Fruit fly (Drosophila melanogaster) whole organism, embryonic: ENCODE data around the gene CG9961.

Experiments used
- ATbp ChIP-seq: fragments of 200-800 bp; sonication (Bioruptor generic); optimal IDR thresholded peaks from 2 replicates; lab custom pipeline; 2017; ENCODE audit warnings: missing biosample characterization, mild to moderate bottlenecking, missing genetic modification characterization, missing genetic modification reagents
- Adf1 ChIP-seq: fragments of 200-800 bp; sonication (Bioruptor generic); IDR thresholded peaks from 2 replicates; pipeline ENCODE4 v1.3.6; 2022; ENCODE audit warnings: missing biosample characterization, missing genetic modification characterization
- Atf3 ChIP-seq: fragments of 200-800 bp; sonication (Bioruptor generic); optimal IDR thresholded peaks from 3 replicates; lab custom pipeline; 2016; ENCODE audit warnings: missing biosample characterization, missing genetic modification characterization
- Bgb ChIP-seq: fragments of 200-800 bp; sonication (Bioruptor generic); IDR thresholded peaks from 2 replicates; pipeline ENCODE4 v1.3.6; 2022; ENCODE audit warnings: missing biosample characterization, missing genetic modification characterization; ENCODE audit not compliant: partially characterized antibody
- CG11456 ChIP-seq: fragments of 200-800 bp; sonication (Bioruptor generic); IDR thresholded peaks from 3 replicates; pipeline ENCODE4 v1.3.6; 2022; ENCODE audit warnings: missing biosample characterization, missing genetic modification characterization
- CG11504 ChIP-seq: fragments of 200-800 bp; sonication (Bioruptor generic); optimal IDR thresholded peaks from 3 replicates; lab custom pipeline; 2019; ENCODE audit warnings: missing biosample characterization, mild to moderate bottlenecking, missing genetic modification characterization, moderate library complexity
- CG14050 ChIP-seq: fragments of 200-800 bp; sonication (Bioruptor generic); IDR thresholded peaks from 3 replicates; pipeline ENCODE4 v1.3.6; 2022; ENCODE audit warnings: missing biosample characterization, missing genetic modification characterization
- CG14710 ChIP-seq: fragments of 200-800 bp; sonication (Bioruptor generic); optimal IDR thresholded peaks from 3 replicates; lab custom pipeline; 2019; ENCODE audit warnings: missing biosample characterization, mild to moderate bottlenecking, missing genetic modification characterization, moderate library complexity
- CG1602 ChIP-seq: fragments of 200-800 bp; sonication (Bioruptor generic); optimal IDR thresholded peaks from 3 replicates; lab custom pipeline; 2016; ENCODE audit warnings: missing biosample characterization, missing genetic modification characterization
- CG16779 ChIP-seq: fragments of 200-800 bp; sonication (Bioruptor generic); IDR thresholded peaks from 2 replicates; pipeline ENCODE4 v1.3.6; 2022; ENCODE audit warnings: missing biosample characterization, missing genetic modification characterization
- CG16813 ChIP-seq: fragments of 200-800 bp; sonication (Bioruptor generic); IDR thresholded peaks from 3 replicates; pipeline ENCODE4 v1.3.6; 2022; ENCODE audit warnings: missing biosample characterization, missing genetic modification characterization; ENCODE audit not compliant: partially characterized antibody
- CG2120 ChIP-seq: fragments of 200-800 bp; sonication (Bioruptor generic); optimal IDR thresholded peaks from 3 replicates; lab custom pipeline; 2016; ENCODE audit warnings: missing biosample characterization, missing genetic modification characterization
- CG3065 ChIP-seq: fragments of 200-800 bp; sonication (Bioruptor generic); optimal IDR thresholded peaks from 2 replicates; lab custom pipeline; 2016; ENCODE audit warnings: missing biosample characterization, missing genetic modification characterization
- CG34422 ChIP-seq: fragments of 200-800 bp; sonication (Bioruptor generic); IDR thresholded peaks from 3 replicates; pipeline ENCODE4 v1.3.6; 2022; ENCODE audit warnings: missing biosample characterization, missing genetic modification characterization
- CG5180 ChIP-seq: fragments of 200-800 bp; sonication (Bioruptor generic); optimal IDR thresholded peaks from 3 replicates; lab custom pipeline; 2017; ENCODE audit warnings: missing biosample characterization, missing genetic modification characterization, mild to moderate bottlenecking, moderate library complexity, missing genetic modification reagents
- CG6654 ChIP-seq: fragments of 200-800 bp; sonication (Bioruptor generic); optimal IDR thresholded peaks from 2 replicates; lab custom pipeline; 2017; ENCODE audit warnings: missing biosample characterization, mild to moderate bottlenecking, missing genetic modification characterization
- CG7745 ChIP-seq: fragments of 200-800 bp; sonication (Bioruptor generic); optimal IDR thresholded peaks from 2 replicates; lab custom pipeline; 2018; ENCODE audit warnings: missing biosample characterization, mild to moderate bottlenecking, missing genetic modification characterization, moderate library complexity
- CG8089 ChIP-seq: fragments of 200-800 bp; sonication (Bioruptor generic); optimal IDR thresholded peaks from 3 replicates; lab custom pipeline; 2016; ENCODE audit warnings: missing biosample characterization, missing genetic modification characterization
- CG8281 ChIP-seq: fragments of 200-800 bp; sonication (Bioruptor generic); optimal IDR thresholded peaks from 2 replicates; lab custom pipeline; 2018; ENCODE audit warnings: missing biosample characterization, mild to moderate bottlenecking, missing genetic modification characterization, moderate library complexity
- CHES-1-like ChIP-seq: fragments of 200-800 bp; sonication (Bioruptor generic); optimal IDR thresholded peaks from 2 replicates; lab custom pipeline; 2016; ENCODE audit warnings: missing biosample characterization, missing genetic modification characterization
- Dfd ChIP-seq, 2 experiments: fragments of >200 bp; optimal IDR thresholded peaks; 2 replicates each; lab custom pipeline; 2017; ENCODE audit warnings: missing biosample characterization in 2 of 2, missing genetic modification characterization in 2 of 2
- GATAe ChIP-seq: fragments of 200-800 bp; sonication (Bioruptor generic); conservative IDR thresholded peaks from 2 replicates; pipeline ENCODE4 v1.3.6; 2022; ENCODE audit warnings: missing biosample characterization, missing genetic modification characterization
- Hey ChIP-seq: fragments of 200-800 bp; sonication (Bioruptor generic); optimal IDR thresholded peaks from 3 replicates; lab custom pipeline; 2018; ENCODE audit warnings: missing biosample characterization, mild to moderate bottlenecking, missing genetic modification characterization
- Hmx ChIP-seq: fragments of 200-800 bp; sonication (Bioruptor generic); optimal IDR thresholded peaks from 2 replicates; lab custom pipeline; 2016; ENCODE audit warnings: missing biosample characterization, missing genetic modification characterization
- Hr39 ChIP-seq: fragments of >200 bp; optimal IDR thresholded peaks from 2 replicates; lab custom pipeline; 2017
- Mrtf ChIP-seq: fragments of 200-800 bp; sonication (Bioruptor generic); IDR thresholded peaks from 3 replicates; pipeline ENCODE4 v1.3.6; 2022; ENCODE audit warnings: missing biosample characterization, missing genetic modification characterization
- Myb ChIP-seq: fragments of 200-800 bp; sonication (Bioruptor generic); optimal IDR thresholded peaks from 2 replicates; lab custom pipeline; 2016; ENCODE audit warnings: missing biosample characterization, missing genetic modification characterization
- Nf-YA ChIP-seq: fragments of 200-800 bp; sonication (Bioruptor generic); IDR thresholded peaks from 2 replicates; pipeline ENCODE4 v1.3.6; 2022; ENCODE audit warnings: missing biosample characterization, missing genetic modification characterization
- Poxn ChIP-seq: fragments of 200-800 bp; sonication (Bioruptor generic); IDR thresholded peaks from 2 replicates; pipeline ENCODE4 v1.3.6; 2022; ENCODE audit warnings: missing biosample characterization, missing genetic modification characterization
- Sin3A ChIP-seq: fragments of >200 bp; optimal IDR thresholded peaks from 2 replicates; lab custom pipeline; 2018
- Sry-δ ChIP-seq: fragments of 200-800 bp; sonication (Bioruptor generic); optimal IDR thresholded peaks from 2 replicates; lab custom pipeline; 2016; ENCODE audit warnings: missing biosample characterization, missing genetic modification characterization
- Taf1 ChIP-seq: fragments of 200-800 bp; sonication (Bioruptor generic); IDR thresholded peaks from 2 replicates; pipeline ENCODE4 v1.3.6; 2022; ENCODE audit warnings: missing biosample characterization, missing genetic modification characterization
- ase ChIP-seq: fragments of 200-800 bp; sonication (Bioruptor generic); IDR thresholded peaks from 3 replicates; pipeline ENCODE4 v1.3.6; 2022; ENCODE audit warnings: missing biosample characterization, missing genetic modification characterization
- cwo ChIP-seq: fragments of 200-800 bp; sonication (Bioruptor generic); optimal IDR thresholded peaks from 3 replicates; lab custom pipeline; 2017; ENCODE audit warnings: missing biosample characterization, missing genetic modification characterization, mild to moderate bottlenecking, moderate library complexity, missing genetic modification reagents
- danr ChIP-seq: fragments of 200-800 bp; sonication (Bioruptor generic); IDR thresholded peaks from 2 replicates; pipeline ENCODE4 v1.3.6; 2022; ENCODE audit warnings: missing biosample characterization, missing genetic modification characterization
- dm ChIP-seq: fragments of 200-800 bp; sonication (Bioruptor generic); optimal IDR thresholded peaks from 3 replicates; lab custom pipeline; 2016; ENCODE audit warnings: missing biosample characterization, missing genetic modification characterization
- emc ChIP-seq: fragments of 200-800 bp; sonication (Bioruptor generic); optimal IDR thresholded peaks from 2 replicates; lab custom pipeline; 2016; ENCODE audit warnings: missing biosample characterization, missing genetic modification characterization
- eve ChIP-seq, 2 experiments: fragments of >200 bp; optimal IDR thresholded peaks; 2 replicates each; lab custom pipeline; 2017; ENCODE audit warnings: missing biosample characterization in 2 of 2, missing genetic modification characterization in 2 of 2
- gro ChIP-seq: fragments of 200-800 bp; sonication (Bioruptor generic); optimal IDR thresholded peaks from 2 replicates; lab custom pipeline; 2016; ENCODE audit warnings: missing biosample characterization, missing genetic modification characterization
- her ChIP-seq: fragments of 200-800 bp; sonication (Bioruptor generic); optimal IDR thresholded peaks from 2 replicates; lab custom pipeline; 2016; ENCODE audit warnings: missing biosample characterization, missing genetic modification characterization
- jigr1 ChIP-seq: fragments of 200-800 bp; sonication (Bioruptor generic); IDR thresholded peaks from 3 replicates; pipeline ENCODE4 v1.3.6; 2022; ENCODE audit warnings: missing biosample characterization, missing genetic modification characterization
- kah ChIP-seq: fragments of 200-800 bp; sonication (Bioruptor generic); optimal IDR thresholded peaks from 2 replicates; lab custom pipeline; 2018; ENCODE audit warnings: missing biosample characterization, mild to moderate bottlenecking, missing genetic modification characterization
- ken ChIP-seq: fragments of 200-800 bp; sonication (Bioruptor generic); IDR thresholded peaks from 3 replicates; pipeline ENCODE4 v1.3.6; 2022; ENCODE audit warnings: missing biosample characterization, missing genetic modification characterization
- lilli ChIP-seq: fragments of 200-800 bp; sonication (Bioruptor generic); optimal IDR thresholded peaks from 3 replicates; lab custom pipeline; 2016; ENCODE audit warnings: missing biosample characterization, missing genetic modification characterization
- nerfin-1 ChIP-seq: fragments of 200-800 bp; sonication (Bioruptor generic); optimal IDR thresholded peaks from 3 replicates; lab custom pipeline; 2019; ENCODE audit warnings: missing biosample characterization, mild to moderate bottlenecking, missing genetic modification characterization, moderate library complexity
- pzg ChIP-seq: fragments of 200-800 bp; sonication (Bioruptor generic); optimal IDR thresholded peaks from 3 replicates; lab custom pipeline; 2018; ENCODE audit warnings: missing biosample characterization, mild to moderate bottlenecking, missing genetic modification characterization, moderate library complexity
- repo ChIP-seq: fragments of 200-800 bp; sonication (Bioruptor generic); optimal IDR thresholded peaks from 2 replicates; lab custom pipeline; 2016; ENCODE audit warnings: missing biosample characterization, missing genetic modification characterization
- tap ChIP-seq: fragments of 200-800 bp; optimal IDR thresholded peaks from 3 replicates; lab custom pipeline; 2019; ENCODE audit warnings: missing biosample characterization, mild to moderate bottlenecking, missing genetic modification characterization, moderate library complexity
- tup ChIP-seq: fragments of 200-800 bp; sonication (Bioruptor generic); optimal IDR thresholded peaks from 2 replicates; lab custom pipeline; 2016; ENCODE audit warnings: missing biosample characterization, mild to moderate bottlenecking, missing genetic modification characterization, moderate library complexity
- tx ChIP-seq: fragments of 200-800 bp; sonication (Bioruptor generic); optimal IDR thresholded peaks from 2 replicates; lab custom pipeline; 2016; ENCODE audit warnings: missing biosample characterization, missing genetic modification characterization
- usp ChIP-seq: fragments of >200 bp; optimal IDR thresholded peaks from 2 replicates; lab custom pipeline; 2017; ENCODE audit warnings: missing biosample characterization, missing genetic modification characterization
- vvl ChIP-seq: fragments of 200-800 bp; sonication (Bioruptor generic); IDR thresholded peaks from 2 replicates; pipeline ENCODE4 v1.3.6; 2022; ENCODE audit warnings: missing biosample characterization, missing genetic modification characterization

Gene CG9961

DNA sequence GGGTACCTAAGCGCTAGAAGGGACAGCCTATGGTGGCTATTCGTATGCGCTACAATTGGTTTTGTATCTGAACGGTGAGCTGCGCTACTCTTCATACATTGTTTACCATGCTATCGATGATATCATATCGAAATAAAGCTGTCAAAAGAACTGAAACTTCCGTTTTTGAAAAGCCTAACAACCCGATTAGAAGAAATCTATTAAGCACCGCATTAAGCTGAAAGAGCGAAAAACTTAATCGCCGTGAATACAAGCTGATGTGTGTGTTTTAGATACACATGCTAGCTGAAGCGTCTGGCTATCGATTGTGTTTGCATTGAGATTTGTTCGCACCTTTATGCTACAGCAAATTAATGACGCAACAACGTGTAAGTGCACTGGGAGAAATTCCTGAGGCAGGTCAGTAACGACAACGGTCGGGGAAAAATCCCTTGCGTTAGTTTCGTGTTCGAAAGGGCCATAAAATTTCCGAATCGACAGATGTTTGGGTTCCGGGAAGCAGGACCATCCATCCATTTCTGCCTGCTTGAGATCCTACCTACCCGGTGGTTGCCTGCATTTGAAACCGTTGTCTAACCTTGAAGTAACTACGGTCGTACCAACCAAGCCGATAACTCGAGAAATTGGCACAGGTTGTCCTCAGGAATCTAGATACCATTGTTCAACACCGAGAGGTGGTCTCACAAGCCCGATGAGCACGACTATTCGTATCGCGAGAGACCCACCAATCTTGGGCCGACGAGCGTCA is 5.8 kb upstream of the CG9961 start (continued):
- no peak for TF ChIP-seq CG16813 (GFP tag; lab: Robert Waterston, UW)
- TF ChIP-seq gro (GFP tag; lab: Kevin White, UChicago) = peak; percentile 93
- TF ChIP-seq CG5180 = peak; percentile 63
- TF ChIP-seq emc (GFP tag; lab: Kevin White, UChicago) = peak; percentile 62
- TF ChIP-seq CG14050 (GFP tag; lab: Robert Waterston, UW) = no peak
- TF ChIP-seq lilli (GFP tag; lab: Kevin White, UChicago) = peak; percentile 90
- peak; percentile 45 for TF ChIP-seq Sry-δ (GFP tag; lab: Kevin White, UChicago)
- peak; percentile 70 for TF ChIP-seq tup (GFP tag; lab: Kevin White, UChicago)
- no peak for TF ChIP-seq ase
- peak; percentile 64 for TF ChIP-seq Myb
- no peak for TF ChIP-seq Sin3A (lab: Kevin White, UChicago)
- TF ChIP-seq repo (GFP tag; lab: Kevin White, UChicago) = peak; percentile 60
- no peak for TF ChIP-seq jigr1 (GFP tag; lab: Robert Waterston, UW)
- peak; percentile 65 for TF ChIP-seq CG8281 (tag; lab: Kevin White, UChicago)
- TF ChIP-seq CG6654 (GFP tag; lab: Kevin White, UChicago) = peak; percentile 56
- no peak for TF ChIP-seq ken
- peak; percentile 84 for TF ChIP-seq CG11504
- peak; percentile 77 for TF ChIP-seq tap (tag; lab: Kevin White, UChicago)
- peak; percentile 88 for TF ChIP-seq cwo (GFP tag; lab: Kevin White, UChicago)
- peak; percentile 77 for TF ChIP-seq Atf3 (GFP tag; lab: Kevin White, UChicago)
- TF ChIP-seq ATbp (GFP tag; lab: Kevin White, UChicago) = peak; percentile 63
- TF ChIP-seq danr (GFP tag; lab: Robert Waterston, UW) = no peak
- TF ChIP-seq Adf1 (GFP tag; lab: Robert Waterston, UW) = no peak
- TF ChIP-seq CG34422 (GFP tag; lab: Robert Waterston, UW) = no peak
- TF ChIP-seq dm (GFP tag; lab: Kevin White, UChicago) = peak; percentile 44
- TF ChIP-seq CG2120 (GFP tag; lab: Kevin White, UChicago) = peak; percentile 91
- TF ChIP-seq CG1602 (GFP tag; lab: Kevin White, UChicago) = peak; percentile 64
- TF ChIP-seq her (GFP tag; lab: Kevin White, UChicago) = peak; percentile 92
- TF ChIP-seq GATAe = no peak
- no peak for TF ChIP-seq Taf1
- peak; percentile 16 for TF ChIP-seq Hmx (GFP tag; lab: Kevin White, UChicago)
- no peak for TF ChIP-seq eve (GFP tag; optimal IDR thresholded peaks at IDR 0.05; lab: Kevin White, UChicago)
- TF ChIP-seq Poxn (GFP tag; lab: Robert Waterston, UW) = no peak
- TF ChIP-seq Hr39 = no peak
- TF ChIP-seq CG7745 (tag; lab: Kevin White, UChicago) = no peak
- no peak for TF ChIP-seq Nf-YA (GFP tag; lab: Robert Waterston, UW)
- TF ChIP-seq Hey (tag; lab: Kevin White, UChicago) = no peak
- TF ChIP-seq vvl = no peak
- peak; percentile 22 for TF ChIP-seq pzg
- no peak for TF ChIP-seq Bgb
- peak; percentile 46 for TF ChIP-seq nerfin-1 (tag; lab: Kevin White, UChicago)
- peak; percentile 73 for TF ChIP-seq CG8089
- TF ChIP-seq Dfd (GFP tag; optimal IDR thresholded peaks at IDR 0.05; lab: Kevin White, UChicago) = no peak
- peak; percentile 64 for TF ChIP-seq CHES-1-like (GFP tag; lab: Kevin White, UChicago)
- TF ChIP-seq CG3065 (GFP tag; lab: Kevin White, UChicago) = peak; percentile 26
- no peak for TF ChIP-seq CG16779
- no peak for TF ChIP-seq Mrtf (GFP tag; lab: Robert Waterston, UW)
- no peak for TF ChIP-seq usp
- peak; percentile 2 for TF ChIP-seq kah (GFP tag; lab: Kevin White, UChicago)
- TF ChIP-seq CG14710 = peak; percentile 65
- peak; percentile 61 for TF ChIP-seq tx (GFP tag; lab: Kevin White, UChicago)
- no peak for TF ChIP-seq CG11456
